Comparison of ENCODE assay signal across 1 fruit fly cellular context in the genomic region with DNA sequence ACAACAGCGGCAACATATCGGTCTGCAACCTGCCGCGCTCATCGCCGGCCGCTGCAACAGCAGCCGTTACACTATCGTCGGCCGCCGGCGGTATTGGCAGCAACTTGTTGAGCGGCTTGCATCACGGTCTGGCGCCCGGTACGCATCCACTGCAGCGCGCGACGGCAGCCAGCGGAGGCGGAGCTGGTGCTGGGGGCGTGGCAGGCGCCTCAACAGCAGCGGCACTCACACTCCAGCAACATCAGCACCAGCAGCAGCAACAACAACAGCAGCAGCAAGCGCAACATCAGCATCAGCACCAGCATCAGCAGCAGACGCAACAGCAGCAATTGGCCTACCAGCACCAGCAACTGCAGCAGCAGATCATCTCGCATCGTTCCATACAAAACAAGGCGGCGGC.
TF ChIP-seq lines count a peak whose summit lies in the region.

No protein-coding gene starts in this region.

TF ChIP-seq in whole organism, embryonic, 481 proteins besides CTCF, POLR2A, EP300 and RAD21 (continued from another document):
- 0 out of 2 replicates have a peak, but pooled peaks have one; percentile 25 for TF ChIP-seq CG6272 (GFP tag; IDR thresholded peaks at IDR 0.05; lab: Robert Waterston, UW)
- TF ChIP-seq CG31441 (GFP tag; IDR thresholded peaks at IDR 0.05; lab: Robert Waterston, UW), result no peak
- TF ChIP-seq CG12104 (GFP tag; optimal IDR thresholded peaks at IDR 0.05; lab: Kevin White, UChicago), result no peak
- TF ChIP-seq CG12219 (GFP tag; optimal IDR thresholded peaks at IDR 0.05; lab: Kevin White, UChicago), result no peak
- TF ChIP-seq CG13123 (GFP tag; optimal IDR thresholded peaks at IDR 0.05; lab: Kevin White, UChicago), result no peak
- peak; percentile 61 for TF ChIP-seq Med (GFP tag; lab: Kevin White, UChicago)
